Fruit fly (Drosophila melanogaster) whole organism, wandering third instar larva: ENCODE measurements around the gene CG42822.

ENCODE experiments used
- CrebA ChIP-seq: fragments of 200-800 bp; sonication (Bioruptor generic); optimal IDR thresholded peaks from 2 replicates; lab custom pipeline; 2016; ENCODE audit warnings: missing biosample characterization, mild to moderate bottlenecking, missing genetic modification characterization, borderline replicate concordance
- Rel ChIP-seq, 2 experiments: fragments of 200-800 bp; sonication (Bioruptor generic) in 1 of 2; optimal IDR thresholded peaks; 2 replicates in 1 of 2; 3 replicates in 1 of 2; lab custom pipeline; 2016 to 2019; ENCODE audit warnings: mild to moderate bottlenecking in 2 of 2, missing biosample characterization in 2 of 2, missing genetic modification characterization in 2 of 2, moderate library complexity in 1 of 2
- jim ChIP-seq: fragments of 175-275, 200-325 bp; sonication (Bioruptor generic); optimal IDR thresholded peaks from 2 replicates; lab custom pipeline; 2016; ENCODE audit warnings: missing biosample characterization, mild to moderate bottlenecking, missing genetic modification characterization
- psq ChIP-seq: fragments of 200-800 bp; sonication (Bioruptor generic); optimal IDR thresholded peaks from 3 replicates; lab custom pipeline; 2017; ENCODE audit warnings: missing biosample characterization, mild to moderate bottlenecking, missing genetic modification characterization, moderate library complexity
- usp ChIP-seq: fragments of >200 bp; optimal IDR thresholded peaks from 2 replicates; lab custom pipeline; 2017; ENCODE audit warnings: missing biosample characterization, missing genetic modification characterization

dm6 chr3R:17394318-17395188, 19.1 kb upstream of the CG42822 start, which contains the start of gene CREG:
- TF ChIP-seq jim (GFP tag; lab: Kevin White, UChicago) (no peak), Rel (GFP tag; optimal IDR thresholded peaks at IDR 0.05; lab: Kevin White, UChicago) (no peak), Rel (tag; optimal IDR thresholded peaks at IDR 0.05; lab: Kevin White, UChicago) (peak; percentile 34), CrebA (GFP tag; lab: Kevin White, UChicago) (no peak), psq (GFP tag; lab: Kevin White, UChicago) (peak; percentile 43), usp (no peak)
